Worm (Caenorhabditis elegans) whole organism, L4 larva: ENCODE results near the gene tpan-1.
A peak's percentile ranks its signal among the peaks of the same experiment; 100 is the strongest.

Source experiments
- D1046.2 ChIP-seq: fragments of 200-800 bp; sonication (Bioruptor generic); IDR thresholded peaks from 2 replicates; pipeline ENCODE4 v1.3.6; 2022; ENCODE audit warnings: missing genetic modification characterization, missing compliant biosample characterization
- ZK337.2 ChIP-seq: fragments of 200-800 bp; sonication (Bioruptor generic); IDR thresholded peaks from 2 replicates; pipeline ENCODE4 v1.3.6; 2022; ENCODE audit warnings: missing genetic modification reagents, missing genetic modification characterization, missing compliant biosample characterization
- aha-1 ChIP-seq: fragments of 150-350 bp; peaks from one replicate; lab custom pipeline; 2014; ENCODE audit warnings: missing biosample characterization, missing genetic modification characterization
- aly-2 ChIP-seq: sonication (generic microtip); optimal IDR thresholded peaks from 2 replicates; lab custom pipeline; 2018; ENCODE audit warnings: missing biosample characterization, missing genetic modification characterization
- ama-1 ChIP-seq: fragments of 150-350 bp; optimal IDR thresholded peaks from 2 replicates; lab custom pipeline; 2014; ENCODE audit warnings: inconsistent platforms, mixed read lengths
- arid-1 ChIP-seq: fragments of 200-800 bp; sonication (Bioruptor generic); conservative IDR thresholded peaks from 2 replicates; pipeline ENCODE4 v1.3.6; 2022; ENCODE audit warnings: missing genetic modification reagents, missing genetic modification characterization, missing compliant biosample characterization
- ceh-28 ChIP-seq: fragments of 150-350 bp; optimal IDR thresholded peaks from 2 replicates; lab custom pipeline; 2014; ENCODE audit warnings: missing biosample characterization, missing genetic modification reagents, missing genetic modification characterization
- ceh-62 ChIP-seq: sonication (generic microtip); optimal IDR thresholded peaks from 2 replicates; lab custom pipeline; 2017; ENCODE audit warnings: missing biosample characterization, missing genetic modification characterization
- daf-16 ChIP-seq, 3 experiments: sonication (generic microtip); optimal IDR thresholded peaks; 2 replicates each; lab custom pipeline; 2016 to 2017; ENCODE audit warnings: missing genetic modification characterization in 3 of 3, missing genetic modification reagents in 3 of 3, mild to moderate bottlenecking in 2 of 3, missing compliant biosample characterization in 2 of 3, missing biosample characterization in 1 of 3, moderate library complexity in 1 of 3
- dmd-6 ChIP-seq: fragments of 200-800 bp; sonication (Bioruptor generic); IDR thresholded peaks from 2 replicates; pipeline ENCODE4 v1.3.6; 2022; ENCODE audit warnings: missing genetic modification reagents, missing genetic modification characterization, missing compliant biosample characterization
- dmd-9 ChIP-seq: fragments of 200-800 bp; sonication (Bioruptor generic); IDR thresholded peaks from 2 replicates; pipeline ENCODE4 v1.3.6; 2022; ENCODE audit warnings: missing genetic modification reagents, missing genetic modification characterization, missing compliant biosample characterization
- dve-1 ChIP-seq: sonication (generic microtip); optimal IDR thresholded peaks from 2 replicates; lab custom pipeline; 2017; ENCODE audit warnings: antibody characterized with exemption, mild to moderate bottlenecking, missing genetic modification characterization, missing compliant biosample characterization; ENCODE audit not compliant: insufficient read depth
- egl-27 ChIP-seq: sonication (generic microtip); optimal IDR thresholded peaks from 3 replicates; lab custom pipeline; 2017; ENCODE audit warnings: missing biosample characterization, missing genetic modification reagents, missing genetic modification characterization
- fkh-10 ChIP-seq: fragments of 150-350 bp; optimal IDR thresholded peaks from 2 replicates; lab custom pipeline; 2014; ENCODE audit warnings: missing biosample characterization, missing genetic modification reagents, missing genetic modification characterization
- fos-1 ChIP-seq: fragments of 150-350 bp; optimal IDR thresholded peaks from 2 replicates; lab custom pipeline; 2014; ENCODE audit warnings: missing biosample characterization, missing genetic modification characterization
- hif-1 ChIP-seq, 2 experiments: sonication (generic microtip); optimal IDR thresholded peaks; 2 replicates each; lab custom pipeline; 2016 to 2017; ENCODE audit warnings: missing compliant biosample characterization in 2 of 2, missing genetic modification characterization in 2 of 2, missing genetic modification reagents in 2 of 2, missing genotype in 2 of 2, mild to moderate bottlenecking in 1 of 2
- hlh-11 ChIP-seq: fragments of 200-800 bp; sonication (Bioruptor generic); optimal IDR thresholded peaks from 2 replicates; lab custom pipeline; 2018; ENCODE audit warnings: mild to moderate bottlenecking, missing genetic modification characterization, missing compliant biosample characterization
- hmg-1.1 ChIP-seq: fragments of 200-800 bp; sonication (Bioruptor generic); IDR thresholded peaks from 2 replicates; pipeline ENCODE4 v1.3.6; 2022; ENCODE audit warnings: missing genetic modification reagents, missing genetic modification characterization, missing compliant biosample characterization
- jun-1 ChIP-seq: fragments of 150-350 bp; optimal IDR thresholded peaks from 2 replicates; lab custom pipeline; 2014; ENCODE audit warnings: missing biosample characterization, missing genetic modification reagents, missing genetic modification characterization
- lin-15B ChIP-seq: fragments of 150-350 bp; sonication (generic microtip); optimal IDR thresholded peaks from 3 replicates; lab custom pipeline; 2014; ENCODE audit warnings: missing biosample characterization, missing genetic modification characterization
- lin-38 ChIP-seq: fragments of 200-800 bp; sonication (Bioruptor generic); IDR thresholded peaks from 2 replicates; pipeline ENCODE4 v1.3.6; 2022; ENCODE audit warnings: missing genetic modification reagents, missing genetic modification characterization, missing compliant biosample characterization
- lir-3 ChIP-seq: sonication (generic microtip); optimal IDR thresholded peaks from 2 replicates; lab custom pipeline; 2016; ENCODE audit warnings: mild to moderate bottlenecking, missing genetic modification characterization, missing compliant biosample characterization
- lsy-2 ChIP-seq, 2 experiments: fragments of 150-350 bp in 1 of 2; sonication (generic microtip) in 1 of 2; optimal IDR thresholded peaks; 2 replicates each; lab custom pipeline; 2014 to 2017; ENCODE audit warnings: missing biosample characterization in 2 of 2, missing genetic modification characterization in 2 of 2
- madf-9 ChIP-seq: fragments of 200-800 bp; sonication (Bioruptor generic); conservative IDR thresholded peaks from 2 replicates; pipeline ENCODE4 v1.3.6; 2022; ENCODE audit warnings: missing genetic modification reagents, missing genetic modification characterization, missing compliant biosample characterization
- mdt-29 ChIP-seq: fragments of 200-800 bp; sonication (Bioruptor generic); IDR thresholded peaks from 2 replicates; pipeline ENCODE4 v1.3.6; 2022; ENCODE audit warnings: missing genetic modification reagents, missing genetic modification characterization, missing compliant biosample characterization
- mep-1 ChIP-seq: fragments of 150-350 bp; sonication (generic microtip); optimal IDR thresholded peaks from 3 replicates; lab custom pipeline; 2014; ENCODE audit warnings: missing biosample characterization, missing genetic modification characterization
- mxl-3 ChIP-seq: fragments of 200-800 bp; sonication (Bioruptor generic); optimal IDR thresholded peaks from 2 replicates; lab custom pipeline; 2018; ENCODE audit warnings: mild to moderate bottlenecking, missing genetic modification characterization, missing compliant biosample characterization
- nhr-102 ChIP-seq: sonication (generic microtip); optimal IDR thresholded peaks from 2 replicates; lab custom pipeline; 2016; ENCODE audit warnings: mild to moderate bottlenecking, missing genetic modification characterization, moderate library complexity, missing compliant biosample characterization
- nhr-111 ChIP-seq: fragments of 200-800 bp; sonication (Bioruptor generic); optimal IDR thresholded peaks from 2 replicates; lab custom pipeline; 2018; ENCODE audit warnings: mild to moderate bottlenecking, missing genetic modification characterization, missing compliant biosample characterization
- nhr-25 ChIP-seq: sonication (generic microtip); optimal IDR thresholded peaks from 2 replicates; lab custom pipeline; 2017; ENCODE audit warnings: missing genetic modification characterization, mild to moderate bottlenecking, missing compliant biosample characterization, antibody characterized with exemption, moderate library complexity, borderline replicate concordance; ENCODE audit not compliant: insufficient read depth
- nhr-41 ChIP-seq: fragments of 200-800 bp; sonication (Bioruptor generic); IDR thresholded peaks from 2 replicates; pipeline ENCODE4 v1.3.6; 2022; ENCODE audit warnings: missing genetic modification reagents, missing genetic modification characterization, missing compliant biosample characterization
- nhr-42 ChIP-seq: fragments of 200-800 bp; sonication (Bioruptor generic); IDR thresholded peaks from 2 replicates; pipeline ENCODE4 v1.3.6; 2022; ENCODE audit warnings: missing genetic modification characterization, missing compliant biosample characterization
- nhr-48 ChIP-seq: sonication (generic microtip); optimal IDR thresholded peaks from 2 replicates; lab custom pipeline; 2016; ENCODE audit warnings: mild to moderate bottlenecking, missing genetic modification characterization, missing compliant biosample characterization
- nhr-6 ChIP-seq: fragments of 150-350 bp; optimal IDR thresholded peaks from 2 replicates; lab custom pipeline; 2014; ENCODE audit warnings: missing biosample characterization, missing genetic modification characterization
- nhr-76 ChIP-seq: fragments of 150-350 bp; optimal IDR thresholded peaks from 2 replicates; lab custom pipeline; 2014; ENCODE audit warnings: missing biosample characterization, missing genetic modification characterization
- pha-4 ChIP-seq, 2 experiments: fragments of 150-350 bp in 1 of 2; fragments of 200-800 bp in 1 of 2; sonication (Bioruptor generic) in 1 of 2; IDR thresholded peaks in 1 of 2; optimal IDR thresholded peaks in 1 of 2; 2 replicates each; pipeline versions ENCODE4 v1.3.6 to Lab custom; 2014 to 2022; ENCODE audit warnings: missing genetic modification characterization in 2 of 2, missing genetic modification reagents in 2 of 2, missing biosample characterization in 1 of 2, missing compliant biosample characterization in 1 of 2
- pqm-1 ChIP-seq: sonication (generic microtip); optimal IDR thresholded peaks from 2 replicates; lab custom pipeline; 2017; ENCODE audit warnings: missing biosample characterization, missing genetic modification characterization
- saeg-2 ChIP-seq: fragments of 200-800 bp; sonication (Bioruptor generic); IDR thresholded peaks from 2 replicates; pipeline ENCODE4 v1.3.6; 2022; ENCODE audit warnings: missing genetic modification reagents, missing genetic modification characterization, missing compliant biosample characterization
- set-16 ChIP-seq: fragments of 200-800 bp; sonication (Bioruptor generic); IDR thresholded peaks from 2 replicates; pipeline ENCODE4 v1.3.6; 2022; ENCODE audit warnings: missing genetic modification reagents, missing genetic modification characterization, missing compliant biosample characterization
- tag-97 ChIP-seq: fragments of 200-800 bp; sonication (Bioruptor generic); IDR thresholded peaks from 2 replicates; pipeline ENCODE4 v1.3.6; 2022; ENCODE audit warnings: missing genetic modification characterization, missing compliant biosample characterization
- tra-1 ChIP-seq: fragments of 200-800 bp; sonication (Bioruptor generic); IDR thresholded peaks from 2 replicates; pipeline ENCODE4 v1.3.6; 2022; ENCODE audit warnings: missing genetic modification reagents, missing genetic modification characterization, missing compliant biosample characterization
- unc-39 ChIP-seq: sonication (generic microtip); optimal IDR thresholded peaks from 2 replicates; lab custom pipeline; 2017; ENCODE audit warnings: missing biosample characterization, missing genetic modification characterization
- unc-62 ChIP-seq, 3 experiments: fragments of 150-350 bp in 1 of 3; sonication (generic microtip); optimal IDR thresholded peaks in 2 of 3; peaks in 1 of 3; 1 replicate in 1 of 3; 2 replicates in 2 of 3; lab custom pipeline; 2014 to 2017; ENCODE audit warnings: missing biosample characterization in 3 of 3, missing genetic modification characterization in 3 of 3, missing genetic modification reagents in 3 of 3, missing genotype in 1 of 3
- zfp-2 ChIP-seq: sonication (generic microtip); optimal IDR thresholded peaks from 2 replicates; lab custom pipeline; 2016; ENCODE audit warnings: mild to moderate bottlenecking, missing genetic modification characterization, missing compliant biosample characterization

Gene tpan-1

ce11 chrV:20782188-20782587 is 7.1 kb upstream of the tpan-1 start (continued):
- TF ChIP-seq hmg-1.1 (GFP tag; lab: Robert Waterston, UW), result peak; percentile 55; the same call in 1 of the 2 replicates
- peak; percentile 40 for TF ChIP-seq nhr-48 (tag; lab: Kevin White, UChicago)
- no peak for TF ChIP-seq lir-3 (tag; lab: Kevin White, UChicago)
- no peak for TF ChIP-seq nhr-76
- TF ChIP-seq unc-62 (GFP tag; optimal IDR thresholded peaks at IDR 0.05 in 1 of 2; lab: Kevin White, UChicago), result peak in 1 of 2 experiments; percentile 52
- TF ChIP-seq unc-62 (tag; optimal IDR thresholded peaks at IDR 0.05; lab: Kevin White, UChicago), result no peak
- TF ChIP-seq lin-15B (tag; lab: Kevin White, UChicago), result no peak
- TF ChIP-seq dmd-6 (GFP tag; lab: Robert Waterston, UW), result peak; percentile 22; the same call in 1 of the 2 replicates
- peak; percentile 98 for TF ChIP-seq fkh-10
- no peak for TF ChIP-seq egl-27 (tag; lab: Kevin White, UChicago)
- no peak for TF ChIP-seq aly-2
- TF ChIP-seq nhr-6, result no peak
- no peak for TF ChIP-seq nhr-42
- no peak for TF ChIP-seq ceh-62 (tag; lab: Kevin White, UChicago)
- TF ChIP-seq hlh-11 (tag; lab: Kevin White, UChicago), result peak; percentile 43
- no peak for TF ChIP-seq saeg-2
- no peak for TF ChIP-seq mdt-29
- TF ChIP-seq daf-16 (GFP tag; optimal IDR thresholded peaks at IDR 0.05; lab: Kevin White, UChicago), result no peak
- TF ChIP-seq daf-16 (tag; optimal IDR thresholded peaks at IDR 0.05; lab: Kevin White, UChicago), result peak; percentile 25
- TF ChIP-seq arid-1 (GFP tag; lab: Robert Waterston, UW), result 0 out of 2 replicates have a peak, but pooled peaks have one; percentile 10
- no peak for TF ChIP-seq mxl-3 (GFP tag; lab: Kevin White, UChicago)
- TF ChIP-seq ama-1 (lab: Kevin White, UChicago), result no peak
- no peak for TF ChIP-seq unc-39 (tag; lab: Kevin White, UChicago)
- TF ChIP-seq dmd-9 (GFP tag; lab: Robert Waterston, UW), result no peak
- no peak for TF ChIP-seq nhr-41 (GFP tag; lab: Robert Waterston, UW)
- TF ChIP-seq pqm-1 (tag; lab: Kevin White, UChicago), result no peak
- TF ChIP-seq lsy-2 (tag; optimal IDR thresholded peaks at IDR 0.05; lab: Kevin White, UChicago), result peak; percentile 24 to 74
- TF ChIP-seq ceh-28, result no peak
- no peak for TF ChIP-seq nhr-25 (tag; lab: Kevin White, UChicago)
- no peak for TF ChIP-seq zfp-2 (tag; lab: Kevin White, UChicago)
- TF ChIP-seq tra-1 (GFP tag; lab: Robert Waterston, UW), result no peak
- TF ChIP-seq fos-1, result no peak
- TF ChIP-seq lin-38 (GFP tag; lab: Robert Waterston, UW), result 0 out of 2 replicates have a peak, but pooled peaks have one; percentile 19
- no peak for TF ChIP-seq tag-97 (GFP tag; lab: Robert Waterston, UW)

DNA sequence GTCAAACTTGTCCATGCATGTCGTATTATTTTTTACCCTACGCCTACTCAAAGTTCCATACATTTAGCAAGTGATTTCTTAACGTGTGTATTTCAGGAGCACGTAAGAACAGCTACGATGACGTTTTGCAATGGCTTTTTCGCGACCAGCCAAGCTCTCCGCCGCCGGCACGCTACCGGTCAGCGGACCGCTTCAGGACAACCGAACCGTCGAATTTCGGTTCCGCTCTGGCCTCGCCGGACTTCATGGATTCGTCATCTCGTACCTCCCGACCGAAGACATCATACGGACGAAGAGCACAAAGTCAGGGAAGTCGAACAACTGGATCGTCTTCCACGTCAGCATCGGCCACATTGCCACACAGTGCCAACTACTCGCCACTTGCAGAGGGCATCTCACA is 5.7 kb upstream of the tpan-1 start:
- TF ChIP-seq D1046.2 (no peak), set-16 (GFP tag; lab: Robert Waterston, UW) (peak; percentile 88), unc-62 (GFP tag; optimal IDR thresholded peaks at IDR 0.05 in 1 of 2; lab: Kevin White, UChicago) (peak in 1 of 2 experiments; percentile 5), unc-62 (tag; optimal IDR thresholded peaks at IDR 0.05; lab: Kevin White, UChicago) (no peak)

ce11 chrV:20785050-20785847 is 4.1 kb upstream of the tpan-1 start:
- no peak for TF ChIP-seq nhr-111 (GFP tag; lab: Kevin White, UChicago)
- TF ChIP-seq jun-1, result no peak
- peak; percentile 30 to 52 for TF ChIP-seq hif-1 (tag; optimal IDR thresholded peaks at IDR 0.05; lab: Kevin White, UChicago)
- peak; percentile 84 for TF ChIP-seq ama-1 (lab: Kevin White, UChicago)
- TF ChIP-seq aly-2, result no peak
- no peak for TF ChIP-seq daf-16 (GFP tag; optimal IDR thresholded peaks at IDR 0.05; lab: Kevin White, UChicago)
- peak; percentile 7 for TF ChIP-seq daf-16 (tag; optimal IDR thresholded peaks at IDR 0.05; lab: Kevin White, UChicago)
- TF ChIP-seq aha-1 (tag; lab: Kevin White, UChicago), result peak; percentile 64
- no peak for TF ChIP-seq madf-9 (GFP tag; lab: Robert Waterston, UW)
- TF ChIP-seq nhr-42, result peak; percentile 14; the same call in 1 of the 2 replicates
- TF ChIP-seq mep-1 (tag; lab: Kevin White, UChicago), result peak; percentile 63
- 0 out of 2 replicates have a peak, but pooled peaks have one; percentile 8 for TF ChIP-seq mdt-29
- TF ChIP-seq nhr-102 (tag; lab: Kevin White, UChicago), result peak; percentile 59
- TF ChIP-seq pha-4 (GFP tag; IDR thresholded peaks at IDR 0.05; lab: Robert Waterston, UW), result peak; percentile 12; the same call in 1 of the 2 replicates
- TF ChIP-seq pha-4 (tag; optimal IDR thresholded peaks at IDR 0.05; lab: Kevin White, UChicago), result no peak
- TF ChIP-seq nhr-48 (tag; lab: Kevin White, UChicago), result no peak
- TF ChIP-seq ZK337.2 (GFP tag; lab: Robert Waterston, UW), result no peak
- peak; percentile 25 for TF ChIP-seq dve-1
